Worm (Caenorhabditis elegans) whole organism, L1 larva: Measurements from ENCODE around the gene imb-2.
A peak's percentile ranks its signal among the peaks of the same experiment; 100 is the strongest.

Experiments
- C16A3.4 ChIP-seq: fragments of 150-350 bp; optimal IDR thresholded peaks from 2 replicates; lab custom pipeline; 2014; ENCODE audit warnings: missing biosample characterization, missing genetic modification characterization
- aly-2 ChIP-seq: fragments of 150-350 bp; optimal IDR thresholded peaks from 2 replicates; lab custom pipeline; 2014; ENCODE audit warnings: missing biosample characterization, missing genetic modification characterization
- ceh-82 ChIP-seq, 3 experiments: fragments of 150-350 bp in 1 of 3; sonication (generic microtip) in 2 of 3; optimal IDR thresholded peaks; 2 replicates each; lab custom pipeline; 2014 to 2017; ENCODE audit warnings: missing biosample characterization in 3 of 3, missing genetic modification characterization in 3 of 3
- ceh-90 ChIP-seq: sonication (generic microtip); optimal IDR thresholded peaks from 2 replicates; lab custom pipeline; 2016; ENCODE audit warnings: missing genetic modification characterization, missing compliant biosample characterization
- dpl-1 ChIP-seq, 3 experiments: fragments of 150-350 bp in 2 of 3; sonication (generic microtip) in 1 of 3; optimal IDR thresholded peaks; 2 replicates each; lab custom pipeline; 2014 to 2017; ENCODE audit warnings: missing biosample characterization in 3 of 3, missing genetic modification characterization in 3 of 3, missing genetic modification reagents in 3 of 3
- dsc-1 ChIP-seq: sonication (generic microtip); optimal IDR thresholded peaks from 2 replicates; lab custom pipeline; 2016; ENCODE audit warnings: mild to moderate bottlenecking, missing genetic modification characterization, missing compliant biosample characterization
- efl-1 ChIP-seq, 4 experiments: fragments of 150-350 bp; optimal IDR thresholded peaks in 3 of 4; peaks in 1 of 4; 1 replicate in 1 of 4; 2 replicates in 3 of 4; lab custom pipeline; 2014; ENCODE audit warnings: missing biosample characterization in 2 of 4, missing genetic modification characterization in 2 of 4, missing genetic modification reagents in 2 of 4
- egl-13 ChIP-seq: sonication (generic microtip); optimal IDR thresholded peaks from 2 replicates; lab custom pipeline; 2016; ENCODE audit warnings: missing genotype, missing genetic modification reagents, missing genetic modification characterization, missing compliant biosample characterization
- egl-27 ChIP-seq, 2 experiments: fragments of 150-350 bp in 1 of 2; sonication (generic microtip); optimal IDR thresholded peaks; 3 replicates each; lab custom pipeline; 2017 to 2018; ENCODE audit warnings: missing biosample characterization in 2 of 2, missing genetic modification characterization in 2 of 2, missing genetic modification reagents in 2 of 2
- fos-1 ChIP-seq: fragments of 150-350 bp; optimal IDR thresholded peaks from 2 replicates; lab custom pipeline; 2014; ENCODE audit warnings: missing biosample characterization, missing genetic modification characterization
- isw-1 ChIP-seq: fragments of 200-800 bp; sonication (Bioruptor generic); IDR thresholded peaks from 2 replicates; pipeline ENCODE4 v1.3.6; 2022; ENCODE audit warnings: missing genetic modification characterization, missing compliant biosample characterization
- lin-14 ChIP-seq: fragments of 200-800 bp; sonication (Bioruptor generic); optimal IDR thresholded peaks from 2 replicates; lab custom pipeline; 2018; ENCODE audit warnings: mild to moderate bottlenecking, missing genetic modification characterization, moderate library complexity, missing compliant biosample characterization
- lin-15B ChIP-seq: fragments of 150-350 bp; sonication (generic microtip); optimal IDR thresholded peaks from 3 replicates; lab custom pipeline; 2014; ENCODE audit warnings: missing biosample characterization, missing genetic modification characterization
- lin-35 ChIP-seq, 2 experiments: fragments of 150-350 bp; optimal IDR thresholded peaks; 2 replicates each; lab custom pipeline; 2014; ENCODE audit warnings: missing biosample characterization in 2 of 2, missing genetic modification characterization in 2 of 2, missing genetic modification reagents in 2 of 2
- lin-39 ChIP-seq: fragments of 150-350 bp; optimal IDR thresholded peaks from 2 replicates; lab custom pipeline; 2014; ENCODE audit warnings: missing biosample characterization, missing genetic modification reagents, missing genetic modification characterization
- lsy-2 ChIP-seq, 2 experiments: fragments of 150-350 bp; optimal IDR thresholded peaks; 2 replicates each; lab custom pipeline; 2014; ENCODE audit warnings: missing biosample characterization in 2 of 2, missing genetic modification characterization in 2 of 2
- mab-9 ChIP-seq: fragments of 200-800 bp; sonication (Bioruptor generic); IDR thresholded peaks from 2 replicates; pipeline ENCODE4 v1.3.6; 2022; ENCODE audit warnings: missing genetic modification reagents, missing genetic modification characterization, missing compliant biosample characterization
- mef-2 ChIP-seq: fragments of 150-350 bp; optimal IDR thresholded peaks from 2 replicates; lab custom pipeline; 2014; ENCODE audit warnings: missing biosample characterization, missing genetic modification characterization
- nhr-12 ChIP-seq: sonication (generic microtip); optimal IDR thresholded peaks from 2 replicates; lab custom pipeline; 2017; ENCODE audit warnings: missing biosample characterization, missing genetic modification characterization
- nhr-19 ChIP-seq: fragments of 200-800 bp; sonication (Bioruptor generic); conservative IDR thresholded peaks from 2 replicates; pipeline ENCODE4 v1.3.6; 2022; ENCODE audit warnings: missing genetic modification characterization, missing compliant biosample characterization
- nhr-237 ChIP-seq: fragments of 150-350 bp; optimal IDR thresholded peaks from 2 replicates; lab custom pipeline; 2014; ENCODE audit warnings: missing biosample characterization, missing genetic modification characterization
- nhr-28 ChIP-seq: fragments of 150-350 bp; optimal IDR thresholded peaks from 2 replicates; lab custom pipeline; 2014; ENCODE audit warnings: missing biosample characterization, missing genetic modification characterization
- nhr-76 ChIP-seq: sonication (generic microtip); optimal IDR thresholded peaks from 2 replicates; lab custom pipeline; 2017; ENCODE audit warnings: missing biosample characterization, missing genetic modification characterization
- nhr-84 ChIP-seq: sonication (generic microtip); optimal IDR thresholded peaks from 2 replicates; lab custom pipeline; 2017; ENCODE audit warnings: missing biosample characterization, missing genetic modification characterization
- nhr-85 ChIP-seq: sonication (generic microtip); peaks from one replicate; lab custom pipeline; 2016; ENCODE audit warnings: missing genetic modification characterization, inconsistent platforms, missing compliant biosample characterization
- nhr-90 ChIP-seq: sonication (generic microtip); optimal IDR thresholded peaks from 2 replicates; lab custom pipeline; 2016; ENCODE audit warnings: mild to moderate bottlenecking, missing genetic modification characterization, missing compliant biosample characterization; ENCODE audit not compliant: poor library complexity
- skn-1 ChIP-seq: fragments of 150-350 bp; optimal IDR thresholded peaks from 2 replicates; lab custom pipeline; 2014; ENCODE audit warnings: missing biosample characterization, missing genetic modification characterization
- sptf-1 ChIP-seq: fragments of 150-350 bp; optimal IDR thresholded peaks from 2 replicates; lab custom pipeline; 2014; ENCODE audit warnings: missing biosample characterization, missing genetic modification characterization
- swsn-7 ChIP-seq: sonication (generic microtip); optimal IDR thresholded peaks from 2 replicates; lab custom pipeline; 2016; ENCODE audit warnings: missing genetic modification characterization, missing compliant biosample characterization
- unc-30 ChIP-seq: sonication (generic microtip); optimal IDR thresholded peaks from 2 replicates; lab custom pipeline; 2017; ENCODE audit warnings: missing biosample characterization, missing genetic modification characterization
- unc-98 ChIP-seq: fragments of 200-800 bp; sonication (Bioruptor generic); IDR thresholded peaks from 2 replicates; pipeline ENCODE4 v1.3.6; 2022; ENCODE audit warnings: missing genetic modification characterization, missing compliant biosample characterization
- vab-15 ChIP-seq: sonication (generic microtip); optimal IDR thresholded peaks from 2 replicates; lab custom pipeline; 2017; ENCODE audit warnings: missing genotype, mild to moderate bottlenecking, missing genetic modification characterization, missing compliant biosample characterization
- xbp-1 ChIP-seq: sonication (generic microtip); optimal IDR thresholded peaks from 2 replicates; lab custom pipeline; 2016; ENCODE audit warnings: missing genetic modification characterization, missing compliant biosample characterization
- ztf-4 ChIP-seq: fragments of 150-350 bp; optimal IDR thresholded peaks from 2 replicates; lab custom pipeline; 2014; ENCODE audit warnings: missing biosample characterization, missing genetic modification characterization

imb-2 gene

ce11 chrII:14407332-14408270 lies 42.1 kb downstream of the imb-2 start (continued):
- TF ChIP-seq ztf-4 (peak; percentile 86), nhr-28 (tag; lab: Kevin White, UChicago) (no peak)

ce11 chrII:14408312-14408711 lies 42.8 kb downstream of the imb-2 start, which contains the start of gene F26H11.4:
TSS of gene F26H11.4 (plus strand) at chrII:14408612.
- peak; percentile 15 for TF ChIP-seq nhr-85 (tag; lab: Kevin White, UChicago)
- no peak for TF ChIP-seq ceh-82 (tag; optimal IDR thresholded peaks at IDR 0.05; lab: Kevin White, UChicago)

- TF ChIP-seq nhr-85 (tag; lab: Kevin White, UChicago) (peak; percentile 20), lin-14 (no peak)
Measured at ce11 chrII:14410768-14411167, 45.3 kb downstream of the imb-2 start, which contains the start of gene dsb-2. TSS of gene dsb-2 (plus strand) at chrII:14411095.

- TF ChIP-seq skn-1 (tag; lab: Kevin White, UChicago) (no peak), dpl-1 (GFP tag; optimal IDR thresholded peaks at IDR 0.05; lab: Kevin White, UChicago) (peak; percentile 22 to 67 (median 58)), unc-98 (no peak), nhr-12 (tag; lab: Kevin White, UChicago) (no peak), nhr-76 (no peak), dsc-1 (tag; lab: Kevin White, UChicago) (no peak), mef-2 (tag; lab: Kevin White, UChicago) (no peak), mab-9 (GFP tag; lab: Robert Waterston, UW) (no peak), nhr-90 (tag; lab: Kevin White, UChicago) (no peak), sptf-1 (tag; lab: Kevin White, UChicago) (no peak), swsn-7 (tag; lab: Kevin White, UChicago) (no peak), vab-15 (tag; lab: Kevin White, UChicago) (no peak), fos-1 (tag; lab: Kevin White, UChicago) (no peak), lin-14 (no peak), nhr-237 (no peak), lin-39 (tag; lab: Kevin White, UChicago) (no peak), egl-13 (tag; lab: Kevin White, UChicago) (no peak), ceh-90 (tag; lab: Kevin White, UChicago) (no peak), aly-2 (tag; lab: Kevin White, UChicago) (no peak), lsy-2 (tag; optimal IDR thresholded peaks at IDR 0.05; lab: Kevin White, UChicago) (peak in 1 of 2 experiments; percentile 29), isw-1 (GFP tag; lab: Robert Waterston, UW) (no peak), efl-1 (optimal IDR thresholded peaks at IDR 0.05; lab: Kevin White, UChicago) (peak; percentile 69 to 82), efl-1 (GFP tag; optimal IDR thresholded peaks at IDR 0.05 in 1 of 2; lab: Kevin White, UChicago) (peak; percentile 71 to 96), lin-35 (GFP tag; optimal IDR thresholded peaks at IDR 0.05; lab: Kevin White, UChicago) (peak; percentile 48 to 89)
Measured at ce11 chrII:14413035-14413525, 47.6 kb downstream of the imb-2 start, which contains the start of gene exl-1. TSS of gene exl-1 (minus strand) at chrII:14413475.

- TF ChIP-seq egl-27 (tag; optimal IDR thresholded peaks at IDR 0.05; lab: Kevin White, UChicago) (no peak), nhr-84 (tag; lab: Kevin White, UChicago) (no peak), lin-15B (tag; lab: Kevin White, UChicago) (no peak), vab-15 (tag; lab: Kevin White, UChicago) (no peak), C16A3.4 (tag; lab: Kevin White, UChicago) (no peak), nhr-19 (GFP tag; lab: Robert Waterston, UW) (no peak), xbp-1 (tag; lab: Kevin White, UChicago) (no peak), unc-30 (tag; lab: Kevin White, UChicago) (no peak)
- TF ChIP-seq, all 84 proteins: peak for 0
Measured at ce11 chrII:14413709-14414108, 48.2 kb downstream of the imb-2 start.
